Worm (Caenorhabditis elegans): ENCODE results near the gene acr-18.

ce11 chrV:15569702-15570430 lies 10.9 kb upstream of the acr-18 start, which contains the start of gene lsm-5:
- no peak for TF ChIP-seq ZK546.5 (tag; optimal IDR thresholded peaks at IDR 0.05)
- TF ChIP-seq fos-1 (tag; optimal IDR thresholded peaks at IDR 0.05) = peak; percentile 27
- no peak for TF ChIP-seq nhr-77 (tag; optimal IDR thresholded peaks at IDR 0.05)
- TF ChIP-seq lsy-2 (tag; optimal IDR thresholded peaks at IDR 0.05) = peak in 1 of 2 experiments; percentile 80
